Fruit fly (Drosophila melanogaster): Measurements from ENCODE around the gene CG3739.

dm6 chr3R:19412434-19412833 lies 19.3 kb downstream of the CG3739 start, which contains the start of gene CG31221:
- TF ChIP-seq Mrtf (GFP tag; IDR thresholded peaks at IDR 0.05): no peak
- no peak for TF ChIP-seq Rx (GFP tag; IDR thresholded peaks at IDR 0.05)
- no peak for TF ChIP-seq dmrt99B (tag; optimal IDR thresholded peaks at IDR 0.05)
- no peak for TF ChIP-seq CG12219 (GFP tag; optimal IDR thresholded peaks at IDR 0.05)
- 0 out of 3 replicates have a peak, but pooled peaks have one; percentile 44 for TF ChIP-seq CG11456 (GFP tag; IDR thresholded peaks at IDR 0.05)
- no peak for TF ChIP-seq dimm (GFP tag; IDR thresholded peaks at IDR 0.05)
- TF ChIP-seq tin (GFP tag; optimal IDR thresholded peaks at IDR 0.05): no peak
- no peak for TF ChIP-seq CG1603 (tag; optimal IDR thresholded peaks at IDR 0.05)
- no peak for TF ChIP-seq tx (GFP tag; optimal IDR thresholded peaks at IDR 0.05)
- TF ChIP-seq kah (GFP tag; optimal IDR thresholded peaks at IDR 0.05): no peak
- TF ChIP-seq sug (tag; optimal IDR thresholded peaks at IDR 0.05): no peak
- no peak for TF ChIP-seq HmgZ (tag; optimal IDR thresholded peaks at IDR 0.05)
- no peak for TF ChIP-seq mld (GFP tag; IDR thresholded peaks at IDR 0.05; ENCODE audit: partially characterized antibody)
